Worm (Caenorhabditis elegans) whole organism, L4/young adult: ENCODE results near the gene M18.3.

Experiments used
- W03F9.2 ChIP-seq: fragments of 150-350 bp; optimal IDR thresholded peaks from 2 replicates; lab custom pipeline; 2014; ENCODE audit warnings: missing biosample characterization, missing genetic modification characterization
- dao-5 ChIP-seq: sonication (generic microtip); optimal IDR thresholded peaks from 2 replicates; lab custom pipeline; 2016; ENCODE audit warnings: missing genotype, missing genetic modification characterization, moderate library complexity, missing compliant biosample characterization

- no peak for TF ChIP-seq dao-5 (tag; lab: Kevin White, UChicago)
- TF ChIP-seq W03F9.2 (tag; lab: Kevin White, UChicago) = no peak
These were observed 9.2 kb upstream of the M18.3 start, which contains the start of gene mon-2 for ce11 chrIV:12096479-12096878.
